Fruit fly (Drosophila melanogaster) whole organism, embryonic: ENCODE data around the gene Mrm2.

Experiments used
- Abd-B ChIP-seq: fragments of 200-800 bp; sonication (Bioruptor generic); optimal IDR thresholded peaks from 2 replicates; lab custom pipeline; 2018; ENCODE audit warnings: missing biosample characterization, mild to moderate bottlenecking, missing genetic modification characterization, moderate library complexity
- Ada2b ChIP-seq: fragments of 200-800 bp; sonication (Bioruptor generic); IDR thresholded peaks from 2 replicates; pipeline ENCODE4 v1.3.6; 2022; ENCODE audit warnings: missing biosample characterization, missing genetic modification characterization
- CG10366 ChIP-seq: fragments of 200-800 bp; sonication (Bioruptor generic); IDR thresholded peaks from 2 replicates; pipeline ENCODE4 v1.3.6; 2022; ENCODE audit warnings: missing biosample characterization, missing genetic modification characterization
- CG10654 ChIP-seq: fragments of 200-800 bp; sonication (Bioruptor generic); optimal IDR thresholded peaks from 2 replicates; lab custom pipeline; 2016; ENCODE audit warnings: missing biosample characterization, missing genetic modification characterization
- CG11093 ChIP-seq: fragments of 200-800 bp; sonication (Bioruptor generic); IDR thresholded peaks from 3 replicates; pipeline ENCODE4 v1.3.6; 2022; ENCODE audit warnings: missing biosample characterization, missing genetic modification characterization
- CG11504 ChIP-seq: fragments of 200-800 bp; sonication (Bioruptor generic); optimal IDR thresholded peaks from 3 replicates; lab custom pipeline; 2019; ENCODE audit warnings: missing biosample characterization, mild to moderate bottlenecking, missing genetic modification characterization, moderate library complexity
- CG12155 ChIP-seq: fragments of 200-800 bp; sonication (Bioruptor generic); optimal IDR thresholded peaks from 3 replicates; lab custom pipeline; 2016; ENCODE audit warnings: missing biosample characterization, missing genetic modification characterization
- CG13775 ChIP-seq: fragments of 200-800 bp; sonication (Bioruptor generic); optimal IDR thresholded peaks from 3 replicates; lab custom pipeline; 2017; ENCODE audit warnings: missing biosample characterization, mild to moderate bottlenecking, missing genetic modification characterization
- CG1529 ChIP-seq: fragments of 200-800 bp; sonication (Bioruptor generic); optimal IDR thresholded peaks from 3 replicates; lab custom pipeline; 2018; ENCODE audit warnings: missing biosample characterization, missing genetic modification characterization
- CG1603 ChIP-seq: fragments of 200-800 bp; sonication (Bioruptor generic); optimal IDR thresholded peaks from 2 replicates; lab custom pipeline; 2019; ENCODE audit warnings: missing biosample characterization, mild to moderate bottlenecking, missing genetic modification characterization, moderate library complexity
- CG17612 ChIP-seq: fragments of 200-800 bp; sonication (Bioruptor generic); IDR thresholded peaks from 2 replicates; pipeline ENCODE4 v1.3.6; 2022; ENCODE audit warnings: missing biosample characterization, missing genetic modification characterization
- CG2129 ChIP-seq: fragments of 200-800 bp; sonication (Bioruptor generic); IDR thresholded peaks from 2 replicates; pipeline ENCODE4 v1.3.6; 2022; ENCODE audit warnings: missing biosample characterization, missing genetic modification characterization; ENCODE audit not compliant: partially characterized antibody
- CG32532 ChIP-seq: fragments of 200-800 bp; sonication (Bioruptor generic); IDR thresholded peaks from 2 replicates; pipeline ENCODE4 v1.3.6; 2022; ENCODE audit warnings: missing biosample characterization, missing genetic modification characterization
- CG34224 ChIP-seq: fragments of 200-800 bp; sonication (Bioruptor generic); IDR thresholded peaks from 3 replicates; pipeline ENCODE4 v1.3.6; 2022; ENCODE audit warnings: missing biosample characterization, missing genetic modification characterization; ENCODE audit not compliant: partially characterized antibody
- CG5245 ChIP-seq: fragments of 200-800 bp; sonication (Bioruptor generic); optimal IDR thresholded peaks from 3 replicates; lab custom pipeline; 2016; ENCODE audit warnings: missing biosample characterization, missing genetic modification characterization
- CG6272 ChIP-seq: fragments of 200-800 bp; sonication (Bioruptor generic); IDR thresholded peaks from 2 replicates; pipeline ENCODE4 v1.3.6; 2022; ENCODE audit warnings: missing biosample characterization, missing genetic modification characterization
- CG6854 ChIP-seq: fragments of 200-800 bp; sonication (Bioruptor generic); optimal IDR thresholded peaks from 3 replicates; lab custom pipeline; 2017; ENCODE audit warnings: missing biosample characterization, mild to moderate bottlenecking, missing genetic modification characterization
- CG7745 ChIP-seq: fragments of 200-800 bp; sonication (Bioruptor generic); optimal IDR thresholded peaks from 2 replicates; lab custom pipeline; 2018; ENCODE audit warnings: missing biosample characterization, mild to moderate bottlenecking, missing genetic modification characterization, moderate library complexity
- CoRest ChIP-seq: fragments of 200-800 bp; sonication (Bioruptor generic); optimal IDR thresholded peaks from 3 replicates; lab custom pipeline; 2018; ENCODE audit warnings: missing biosample characterization, mild to moderate bottlenecking, missing genetic modification characterization, moderate library complexity
- Dfd ChIP-seq, 2 experiments: fragments of >200 bp; optimal IDR thresholded peaks; 2 replicates each; lab custom pipeline; 2017; ENCODE audit warnings: missing biosample characterization in 2 of 2, missing genetic modification characterization in 2 of 2
- Eip74EF ChIP-seq, 2 experiments: fragments of 200-800 bp in 1 of 2; fragments of >200 bp in 1 of 2; sonication (Bioruptor generic) in 1 of 2; optimal IDR thresholded peaks; 2 replicates each; lab custom pipeline; 2017 to 2019; ENCODE audit warnings: missing biosample characterization in 2 of 2, missing genetic modification characterization in 2 of 2, mild to moderate bottlenecking in 1 of 2, moderate library complexity in 1 of 2
- Elba2 ChIP-seq: fragments of 200-800 bp; sonication (Bioruptor generic); optimal IDR thresholded peaks from 3 replicates; lab custom pipeline; 2016; ENCODE audit warnings: missing biosample characterization, missing genetic modification characterization
- Gug ChIP-seq: fragments of 200-800 bp; sonication (Bioruptor generic); IDR thresholded peaks from 4 replicates; pipeline ENCODE4 v1.3.6; 2022; ENCODE audit warnings: missing biosample characterization, missing genetic modification characterization
- H2.0 ChIP-seq: fragments of 200-800 bp; sonication (Bioruptor generic); IDR thresholded peaks from 2 replicates; pipeline ENCODE4 v1.3.6; 2022; ENCODE audit warnings: missing biosample characterization, missing genetic modification characterization
- HLH4C ChIP-seq: fragments of 200-800 bp; sonication (Bioruptor generic); IDR thresholded peaks from 3 replicates; pipeline ENCODE4 v1.3.6; 2022; ENCODE audit warnings: missing biosample characterization, missing genetic modification characterization; ENCODE audit not compliant: partially characterized antibody
- HLH54F ChIP-seq: fragments of 200-800 bp; sonication (Bioruptor generic); optimal IDR thresholded peaks from 3 replicates; lab custom pipeline; 2016; ENCODE audit warnings: missing biosample characterization, missing genetic modification characterization
- MESR4 ChIP-seq: fragments of 200-800 bp; sonication (Bioruptor generic); optimal IDR thresholded peaks from 2 replicates; lab custom pipeline; 2018; ENCODE audit warnings: missing biosample characterization, mild to moderate bottlenecking, missing genetic modification characterization, moderate library complexity
- NC2β ChIP-seq: fragments of 200-800 bp; sonication (Bioruptor generic); optimal IDR thresholded peaks from 2 replicates; lab custom pipeline; 2016; ENCODE audit warnings: missing biosample characterization, missing genetic modification characterization
- Ravus ChIP-seq: fragments of 200-800 bp; sonication (Bioruptor generic); IDR thresholded peaks from 2 replicates; pipeline ENCODE4 v1.3.6; 2022; ENCODE audit warnings: missing biosample characterization, missing genetic modification characterization
- Ssrp ChIP-seq: fragments of 200-800 bp; sonication (Bioruptor generic); optimal IDR thresholded peaks from 2 replicates; lab custom pipeline; 2018; ENCODE audit warnings: missing biosample characterization, mild to moderate bottlenecking, missing genetic modification characterization, moderate library complexity
- Trl ChIP-seq, 3 experiments: fragments of >200 bp in 2 of 3; fragments of 200-800 bp in 1 of 3; sonication (Bioruptor generic) in 1 of 3; optimal IDR thresholded peaks; 2 replicates in 1 of 3; 3 replicates in 2 of 3; lab custom pipeline; 2016 to 2017; ENCODE audit warnings: missing biosample characterization in 1 of 3, missing genetic modification characterization in 1 of 3
- ato ChIP-seq: fragments of 200-800 bp; sonication (Bioruptor generic); IDR thresholded peaks from 2 replicates; pipeline ENCODE4 v1.3.6; 2022; ENCODE audit warnings: missing biosample characterization, missing genetic modification characterization; ENCODE audit not compliant: partially characterized antibody
- chm ChIP-seq: fragments of 200-800 bp; sonication (Bioruptor generic); IDR thresholded peaks from 2 replicates; pipeline ENCODE4 v1.3.6; 2022; ENCODE audit warnings: missing biosample characterization, missing genetic modification characterization
- dmrt11E ChIP-seq: fragments of 200-800 bp; sonication (Bioruptor generic); optimal IDR thresholded peaks from 3 replicates; lab custom pipeline; 2018; ENCODE audit warnings: missing biosample characterization, mild to moderate bottlenecking, missing genetic modification characterization, moderate library complexity
- en ChIP-seq: fragments of 200-800 bp; sonication (Bioruptor generic); optimal IDR thresholded peaks from 2 replicates; lab custom pipeline; 2016; ENCODE audit warnings: missing biosample characterization, missing genetic modification characterization
- gem ChIP-seq: fragments of 200-800 bp; sonication (Bioruptor generic); optimal IDR thresholded peaks from 2 replicates; lab custom pipeline; 2019; ENCODE audit warnings: missing biosample characterization, mild to moderate bottlenecking, missing genetic modification characterization, moderate library complexity
- gsb-n ChIP-seq: fragments of 200-800 bp; sonication (Bioruptor generic); optimal IDR thresholded peaks from 3 replicates; lab custom pipeline; 2018; ENCODE audit warnings: missing biosample characterization, mild to moderate bottlenecking, missing genetic modification characterization
- ind ChIP-seq: fragments of 200-800 bp; sonication (Bioruptor generic); optimal IDR thresholded peaks from 3 replicates; lab custom pipeline; 2016; ENCODE audit warnings: missing biosample characterization, missing genetic modification characterization
- jing ChIP-seq: fragments of 200-800 bp; sonication (Bioruptor generic); optimal IDR thresholded peaks from 2 replicates; lab custom pipeline; 2018; ENCODE audit warnings: missing biosample characterization, mild to moderate bottlenecking, missing genetic modification characterization
- lbe ChIP-seq: fragments of 200-800 bp; sonication (Bioruptor generic); optimal IDR thresholded peaks from 2 replicates; lab custom pipeline; 2016; ENCODE audit warnings: missing biosample characterization, mild to moderate bottlenecking, missing genetic modification characterization
- mam ChIP-seq: fragments of 200-800 bp; sonication (Bioruptor generic); optimal IDR thresholded peaks from 3 replicates; lab custom pipeline; 2016; ENCODE audit warnings: missing biosample characterization, missing genetic modification characterization
- oc ChIP-seq: fragments of 200-800 bp; sonication (Bioruptor generic); optimal IDR thresholded peaks from 2 replicates; lab custom pipeline; 2018; ENCODE audit warnings: missing biosample characterization, mild to moderate bottlenecking, missing genetic modification characterization, moderate library complexity
- odd ChIP-seq: fragments of 200-800 bp; sonication (Bioruptor generic); optimal IDR thresholded peaks from 2 replicates; lab custom pipeline; 2017; ENCODE audit warnings: missing biosample characterization, mild to moderate bottlenecking, missing genetic modification characterization
- scrt ChIP-seq: fragments of 200-800 bp; sonication (Bioruptor generic); optimal IDR thresholded peaks from 2 replicates; lab custom pipeline; 2018; ENCODE audit warnings: missing biosample characterization, mild to moderate bottlenecking, missing genetic modification characterization, moderate library complexity
- sr ChIP-seq: fragments of 200-800 bp; sonication (Bioruptor generic); IDR thresholded peaks from 3 replicates; pipeline ENCODE4 v1.3.6; 2022; ENCODE audit warnings: missing biosample characterization, missing genetic modification characterization
- tin ChIP-seq: fragments of 200-800 bp; sonication (Bioruptor generic); optimal IDR thresholded peaks from 3 replicates; lab custom pipeline; 2016; ENCODE audit warnings: missing biosample characterization, missing genetic modification characterization
- toy ChIP-seq: fragments of 200-800 bp; sonication (Bioruptor generic); IDR thresholded peaks from 2 replicates; pipeline ENCODE4 v1.3.6; 2022; ENCODE audit warnings: missing biosample characterization, missing genetic modification characterization
- tup ChIP-seq: fragments of 200-800 bp; sonication (Bioruptor generic); optimal IDR thresholded peaks from 2 replicates; lab custom pipeline; 2016; ENCODE audit warnings: missing biosample characterization, mild to moderate bottlenecking, missing genetic modification characterization, moderate library complexity
- wek ChIP-seq: fragments of 200-800 bp; sonication (Bioruptor generic); optimal IDR thresholded peaks from 3 replicates; lab custom pipeline; 2018; ENCODE audit warnings: missing biosample characterization, mild to moderate bottlenecking, missing genetic modification characterization, moderate library complexity

The Mrm2 gene

DNA sequence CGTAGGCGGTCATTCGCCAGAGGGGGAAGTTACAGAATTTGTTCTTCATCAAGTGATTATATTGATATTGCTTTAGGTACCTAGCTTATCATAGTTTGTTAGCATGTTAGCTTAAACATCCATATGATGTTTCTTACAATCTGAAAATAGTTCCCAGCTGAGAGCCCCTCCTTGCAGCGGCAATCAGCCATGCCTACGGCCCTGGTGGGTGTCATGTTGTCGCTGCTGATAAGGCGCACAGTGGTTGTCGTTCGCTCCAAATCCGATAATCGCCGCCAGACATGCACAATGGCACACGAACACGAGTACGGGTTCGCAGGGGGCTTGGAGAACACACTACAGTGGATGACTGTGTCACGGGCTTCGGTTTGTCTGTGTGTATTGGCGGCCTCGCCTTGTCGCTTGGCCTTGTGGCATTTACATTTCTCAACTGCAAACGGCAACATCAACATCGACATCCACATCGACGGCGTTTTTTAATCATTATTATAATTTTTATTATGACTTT is 44.6 kb downstream of the Mrm2 start (continued):
- TF ChIP-seq scrt (GFP tag; lab: Kevin White, UChicago) (peak; percentile 56), ato (no peak), CG32532 (GFP tag; lab: Robert Waterston, UW) (peak; percentile 91), HLH4C (GFP tag; lab: Robert Waterston, UW) (no peak), oc (peak; percentile 44), CG10654 (GFP tag; lab: Kevin White, UChicago) (peak; percentile 28), chm (GFP tag; lab: Robert Waterston, UW) (peak; percentile 75), CoRest (tag; lab: Kevin White, UChicago) (peak; percentile 79), CG1529 (GFP tag; lab: Kevin White, UChicago) (peak; percentile 50), mam (peak; percentile 83), tin (GFP tag; lab: Kevin White, UChicago) (peak; percentile 61), MESR4 (GFP tag; lab: Kevin White, UChicago) (peak; percentile 2), CG11504 (tag; lab: Kevin White, UChicago) (peak; percentile 76), Eip74EF (GFP tag; optimal IDR thresholded peaks at IDR 0.05; lab: Kevin White, UChicago) (peak in 1 of 2 experiments; percentile 6), CG13775 (GFP tag; lab: Kevin White, UChicago) (peak; percentile 74), CG2129 (GFP tag; lab: Robert Waterston, UW) (no peak), CG7745 (tag; lab: Kevin White, UChicago) (no peak), Dfd (GFP tag; optimal IDR thresholded peaks at IDR 0.05; lab: Kevin White, UChicago) (no peak), wek (GFP tag; lab: Kevin White, UChicago) (no peak), ind (GFP tag; lab: Kevin White, UChicago) (peak; percentile 85), CG10366 (GFP tag; lab: Robert Waterston, UW) (peak; percentile 83), CG17612 (GFP tag; lab: Robert Waterston, UW) (no peak), gem (tag; lab: Kevin White, UChicago) (peak; percentile 82), Ada2b (GFP tag; lab: Robert Waterston, UW) (peak; percentile 78), tup (peak; percentile 47), Abd-B (GFP tag; lab: Kevin White, UChicago) (peak; percentile 78), CG6854 (peak; percentile 51), CG5245 (GFP tag; lab: Kevin White, UChicago) (peak; percentile 55), CG12155 (GFP tag; lab: Kevin White, UChicago) (peak; percentile 80), Ssrp (peak; percentile 64), CG11093 (GFP tag; lab: Robert Waterston, UW) (peak; percentile 67; the same call in 2 of the 3 replicates), NC2β (GFP tag; lab: Kevin White, UChicago) (peak; percentile 48), en (GFP tag; lab: Kevin White, UChicago) (no peak), odd (GFP tag; lab: Kevin White, UChicago) (peak; percentile 72), CG34224 (GFP tag; lab: Robert Waterston, UW) (no peak), H2.0 (peak; percentile 74), CG1603 (tag; lab: Kevin White, UChicago) (peak; percentile 87), Trl (optimal IDR thresholded peaks at IDR 0.05; lab: Kevin White, UChicago) (no peak), Trl (GFP tag; optimal IDR thresholded peaks at IDR 0.05; lab: Kevin White, UChicago) (peak; percentile 76), toy (GFP tag; lab: Robert Waterston, UW) (peak; percentile 75), HLH54F (GFP tag; lab: Kevin White, UChicago) (peak; percentile 83), Elba2 (no peak), dmrt11E (tag; lab: Kevin White, UChicago) (peak; percentile 46), Gug (GFP tag; lab: Robert Waterston, UW) (peak; percentile 89), CG6272 (peak; percentile 87), jing (peak; percentile 63), sr (GFP tag; lab: Robert Waterston, UW) (peak; percentile 63; the same call in 2 of the 3 replicates), gsb-n (peak; percentile 23), lbe (GFP tag; lab: Kevin White, UChicago) (peak; percentile 76), Ravus (GFP tag; lab: Robert Waterston, UW) (no peak; the same call in 1 of the 2 replicates)
